Worm (Caenorhabditis elegans) whole organism, mixed stage, embryonic: ENCODE results near the gene sftd-3.

Experiments
- nhr-76 ChIP-seq: sonication (generic microtip); optimal IDR thresholded peaks from 2 replicates; lab custom pipeline; 2017; ENCODE audit warnings: missing biosample characterization, missing genetic modification characterization
- unc-62 ChIP-seq: fragments of 150-350 bp; optimal IDR thresholded peaks from 2 replicates; lab custom pipeline; 2014; ENCODE audit warnings: missing biosample characterization, missing genetic modification reagents, missing genetic modification characterization
- ztf-11 ChIP-seq: fragments of 150-350 bp; optimal IDR thresholded peaks from 2 replicates; lab custom pipeline; 2014; ENCODE audit warnings: missing biosample characterization, missing genetic modification characterization

ce11 chrII:8922140-8922539 is 41.8 kb downstream of the sftd-3 start, which contains the start of gene B0457.6:
- TF ChIP-seq unc-62 (GFP tag; lab: Kevin White, UChicago) = no peak
- TF ChIP-seq nhr-76 (tag; lab: Kevin White, UChicago) = no peak
- TF ChIP-seq ztf-11 = no peak
